Fruit fly (Drosophila melanogaster) whole organism, wandering third instar larva: Measurements from ENCODE around the gene ru.

Source experiments
- Abd-B ChIP-seq: fragments of >200 bp; optimal IDR thresholded peaks from 2 replicates; lab custom pipeline; 2017; ENCODE audit warnings: missing biosample characterization, missing genetic modification characterization
- CG9705 ChIP-seq: fragments of 200-800 bp; sonication (Bioruptor generic); optimal IDR thresholded peaks from 2 replicates; lab custom pipeline; 2018; ENCODE audit warnings: missing biosample characterization, mild to moderate bottlenecking, missing genetic modification characterization
- Dif ChIP-seq: fragments of 200-275, 200-300 bp; sonication (Bioruptor generic); optimal IDR thresholded peaks from 2 replicates; lab custom pipeline; 2018; ENCODE audit warnings: missing biosample characterization, missing genetic modification characterization; ENCODE audit not compliant: partially characterized antibody
- HLH106 ChIP-seq: fragments of 200-800 bp; optimal IDR thresholded peaks from 3 replicates; lab custom pipeline; 2019; ENCODE audit warnings: missing biosample characterization, mild to moderate bottlenecking, missing genetic modification characterization, moderate library complexity
- Hnf4 ChIP-seq: fragments of 200-800 bp; sonication (Bioruptor generic); optimal IDR thresholded peaks from 2 replicates; lab custom pipeline; 2016; ENCODE audit warnings: missing biosample characterization, mild to moderate bottlenecking, missing genetic modification characterization
- OdsH ChIP-seq: fragments of 200-800 bp; sonication (Bioruptor generic); optimal IDR thresholded peaks from 2 replicates; lab custom pipeline; 2016; ENCODE audit warnings: missing biosample characterization, mild to moderate bottlenecking, missing genetic modification characterization
- Rel ChIP-seq, 2 experiments: fragments of 200-800 bp; sonication (Bioruptor generic) in 1 of 2; optimal IDR thresholded peaks; 2 replicates in 1 of 2; 3 replicates in 1 of 2; lab custom pipeline; 2016 to 2019; ENCODE audit warnings: mild to moderate bottlenecking in 2 of 2, missing biosample characterization in 2 of 2, missing genetic modification characterization in 2 of 2, moderate library complexity in 1 of 2
- dl ChIP-seq, 2 experiments: fragments of 175-275, 200-275 bp in 1 of 2; fragments of 200-275 bp in 1 of 2; sonication (Bioruptor generic); optimal IDR thresholded peaks; lab custom pipeline; 2018; ENCODE audit warnings: mild to moderate bottlenecking in 2 of 2, missing biosample characterization in 2 of 2, missing genetic modification characterization in 2 of 2, moderate library complexity in 2 of 2; ENCODE audit not compliant: partially characterized antibody in 2 of 2, insufficient read depth in 1 of 2
- dsf ChIP-seq: sonication (Bioruptor generic); optimal IDR thresholded peaks from 2 replicates; lab custom pipeline; 2016; ENCODE audit warnings: missing biosample characterization, missing genetic modification characterization, borderline replicate concordance
- fru ChIP-seq: fragments of 200-800 bp; sonication (Bioruptor generic); optimal IDR thresholded peaks from 3 replicates; lab custom pipeline; 2016; ENCODE audit warnings: missing biosample characterization, mild to moderate bottlenecking, missing genetic modification characterization
- pan ChIP-seq: fragments of >200 bp; optimal IDR thresholded peaks from 2 replicates; lab custom pipeline; 2017
- sv ChIP-seq: fragments of 200-800 bp; sonication (Bioruptor generic); optimal IDR thresholded peaks from 3 replicates; lab custom pipeline; 2016; ENCODE audit warnings: missing biosample characterization, missing genetic modification characterization
- usp ChIP-seq: fragments of >200 bp; optimal IDR thresholded peaks from 2 replicates; lab custom pipeline; 2017; ENCODE audit warnings: missing biosample characterization, missing genetic modification characterization

DNA sequence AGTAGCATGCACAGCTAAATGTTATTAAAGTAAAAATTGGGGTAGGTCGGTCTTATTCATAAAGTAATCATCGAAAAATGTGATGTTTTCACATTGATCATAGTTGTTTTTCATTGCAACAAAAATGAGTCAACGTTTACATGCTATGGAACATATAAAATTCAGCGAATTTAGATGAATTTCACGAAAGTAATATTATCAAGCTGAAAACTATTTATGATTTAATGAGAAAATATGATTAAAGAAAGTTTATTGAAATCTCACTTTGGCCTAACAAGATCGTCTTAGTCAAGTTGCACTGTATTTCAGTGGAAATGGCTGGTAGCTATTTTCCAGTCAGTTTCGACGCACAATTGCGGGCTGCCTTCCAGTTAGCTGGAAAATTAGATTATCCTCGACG lies 21.5 kb upstream of the ru start:
- TF ChIP-seq sv (GFP tag; lab: Kevin White, UChicago): no peak
- TF ChIP-seq CG9705 (GFP tag; lab: Kevin White, UChicago): no peak
- TF ChIP-seq dl (GFP tag; optimal IDR thresholded peaks at IDR 0.05; lab: Kevin White, UChicago; ENCODE audit: insufficient read depth in 1 of 2, partially characterized antibody in 2 of 2): no peak
- no peak for TF ChIP-seq pan (lab: Kevin White, UChicago)
- no peak for TF ChIP-seq Dif (GFP tag; lab: Kevin White, UChicago)
- no peak for TF ChIP-seq usp
- no peak for TF ChIP-seq Abd-B
- no peak for TF ChIP-seq fru
- no peak for TF ChIP-seq OdsH (GFP tag; lab: Kevin White, UChicago)
- no peak for TF ChIP-seq Hnf4 (GFP tag; lab: Kevin White, UChicago)
- TF ChIP-seq dsf (GFP tag; lab: Kevin White, UChicago): no peak
- no peak for TF ChIP-seq Rel (GFP tag; optimal IDR thresholded peaks at IDR 0.05; lab: Kevin White, UChicago)
- TF ChIP-seq Rel (tag; optimal IDR thresholded peaks at IDR 0.05; lab: Kevin White, UChicago): no peak
- no peak for TF ChIP-seq HLH106 (tag; lab: Kevin White, UChicago)
